Worm (Caenorhabditis elegans): ENCODE data around the gene C03E10.1.
A peak's percentile ranks its signal among the peaks of the same experiment; 100 is the strongest.

Gene C03E10.1

ce11 chrV:11336877-11337276, 45.9 kb downstream of the C03E10.1 start:
- TF ChIP-seq egl-5 (tag; optimal IDR thresholded peaks at IDR 0.05) (no peak), jun-1 (tag; optimal IDR thresholded peaks at IDR 0.05) (no peak), nhr-43 (tag; optimal IDR thresholded peaks at IDR 0.05; ENCODE audit: poor library complexity, severe bottlenecking) (no peak), fkh-10 (GFP tag; optimal IDR thresholded peaks at IDR 0.05) (peak; percentile 36)

ce11 chrV:11341130-11341675, 50.2 kb downstream of the C03E10.1 start:
- TF ChIP-seq nfya-1 (tag; optimal IDR thresholded peaks at IDR 0.05; ENCODE audit: insufficient read depth) (peak; percentile 27), fkh-10 (GFP tag; optimal IDR thresholded peaks at IDR 0.05) (peak; percentile 91), hmg-11 (tag; optimal IDR thresholded peaks at IDR 0.05) (no peak)

ce11 chrV:11341913-11342312, 50.9 kb downstream of the C03E10.1 start, which contains the start of gene T02E9.5:
T02E9.5 (plus strand) TSS chrV:11342233.
- TF ChIP-seq ZK546.5 (tag; optimal IDR thresholded peaks at IDR 0.05) = no peak
- TF ChIP-seq ceh-16 (tag; optimal IDR thresholded peaks at IDR 0.05) = no peak
- TF ChIP-seq elt-2 (tag; optimal IDR thresholded peaks at IDR 0.05) = no peak

Measured in whole organism, L3 larva.